Worm (Caenorhabditis elegans) whole organism, L1 larva: Measurements from ENCODE around the gene isp-1.
A peak's percentile ranks its signal among the peaks of the same experiment; 100 is the strongest.

Experiments
- C16A3.4 ChIP-seq: fragments of 150-350 bp; optimal IDR thresholded peaks from 2 replicates; lab custom pipeline; 2014; ENCODE audit warnings: missing biosample characterization, missing genetic modification characterization
- C34B4.2 ChIP-seq: sonication (generic microtip); optimal IDR thresholded peaks from 2 replicates; lab custom pipeline; 2017; ENCODE audit warnings: mild to moderate bottlenecking, missing genetic modification characterization, missing compliant biosample characterization
- aly-2 ChIP-seq: fragments of 150-350 bp; optimal IDR thresholded peaks from 2 replicates; lab custom pipeline; 2014; ENCODE audit warnings: missing biosample characterization, missing genetic modification characterization
- ceh-63 ChIP-seq: fragments of 200-800 bp; sonication (Bioruptor generic); optimal IDR thresholded peaks from 2 replicates; lab custom pipeline; 2018; ENCODE audit warnings: mild to moderate bottlenecking, missing genetic modification characterization, missing compliant biosample characterization
- ceh-82 ChIP-seq, 3 experiments: fragments of 150-350 bp in 1 of 3; sonication (generic microtip) in 2 of 3; optimal IDR thresholded peaks; 2 replicates each; lab custom pipeline; 2014 to 2017; ENCODE audit warnings: missing biosample characterization in 3 of 3, missing genetic modification characterization in 3 of 3
- ces-1 ChIP-seq: fragments of 150-350 bp; optimal IDR thresholded peaks from 2 replicates; lab custom pipeline; 2014; ENCODE audit warnings: missing biosample characterization, missing genetic modification reagents, missing genetic modification characterization
- dpl-1 ChIP-seq, 3 experiments: fragments of 150-350 bp in 2 of 3; sonication (generic microtip) in 1 of 3; optimal IDR thresholded peaks; 2 replicates each; lab custom pipeline; 2014 to 2017; ENCODE audit warnings: missing biosample characterization in 3 of 3, missing genetic modification characterization in 3 of 3, missing genetic modification reagents in 3 of 3
- dsc-1 ChIP-seq: sonication (generic microtip); optimal IDR thresholded peaks from 2 replicates; lab custom pipeline; 2016; ENCODE audit warnings: mild to moderate bottlenecking, missing genetic modification characterization, missing compliant biosample characterization
- efl-1 ChIP-seq, 4 experiments: fragments of 150-350 bp; optimal IDR thresholded peaks in 3 of 4; peaks in 1 of 4; 1 replicate in 1 of 4; 2 replicates in 3 of 4; lab custom pipeline; 2014; ENCODE audit warnings: missing biosample characterization in 2 of 4, missing genetic modification characterization in 2 of 4, missing genetic modification reagents in 2 of 4
- elt-3 ChIP-seq, 6 experiments: fragments of 150-350 bp in 1 of 6; sonication (generic microtip); optimal IDR thresholded peaks; 2 replicates each; lab custom pipeline; 2017 to 2018; ENCODE audit warnings: missing biosample characterization in 6 of 6, missing genetic modification characterization in 6 of 6, inconsistent platforms in 1 of 6
- fkh-4 ChIP-seq: sonication (generic microtip); optimal IDR thresholded peaks from 2 replicates; lab custom pipeline; 2016; ENCODE audit warnings: missing compliant biosample characterization, missing genetic modification characterization, borderline replicate concordance
- fkh-8 ChIP-seq: sonication (generic microtip); optimal IDR thresholded peaks from 2 replicates; lab custom pipeline; 2016; ENCODE audit warnings: mild to moderate bottlenecking, missing genetic modification characterization, missing compliant biosample characterization
- fos-1 ChIP-seq: fragments of 150-350 bp; optimal IDR thresholded peaks from 2 replicates; lab custom pipeline; 2014; ENCODE audit warnings: missing biosample characterization, missing genetic modification characterization
- hlh-17 ChIP-seq: fragments of 200-800 bp; sonication (Bioruptor generic); optimal IDR thresholded peaks from 2 replicates; lab custom pipeline; 2018; ENCODE audit warnings: missing genetic modification characterization, mild to moderate bottlenecking, missing compliant biosample characterization, moderate library complexity, borderline replicate concordance
- irx-1 ChIP-seq: sonication (generic microtip); optimal IDR thresholded peaks from 2 replicates; lab custom pipeline; 2016; ENCODE audit warnings: missing genetic modification characterization, missing compliant biosample characterization
- jun-1 ChIP-seq: fragments of 150-350 bp; optimal IDR thresholded peaks from 2 replicates; lab custom pipeline; 2014; ENCODE audit warnings: missing biosample characterization, missing genetic modification reagents, missing genetic modification characterization
- lin-14 ChIP-seq: fragments of 200-800 bp; sonication (Bioruptor generic); optimal IDR thresholded peaks from 2 replicates; lab custom pipeline; 2018; ENCODE audit warnings: mild to moderate bottlenecking, missing genetic modification characterization, moderate library complexity, missing compliant biosample characterization
- lin-35 ChIP-seq, 2 experiments: fragments of 150-350 bp; optimal IDR thresholded peaks; 2 replicates each; lab custom pipeline; 2014; ENCODE audit warnings: missing biosample characterization in 2 of 2, missing genetic modification characterization in 2 of 2, missing genetic modification reagents in 2 of 2
- lir-3 ChIP-seq: sonication (generic microtip); optimal IDR thresholded peaks from 2 replicates; lab custom pipeline; 2016; ENCODE audit warnings: mild to moderate bottlenecking, missing genetic modification characterization, moderate library complexity, missing compliant biosample characterization; ENCODE audit not compliant: poor library complexity
- lsy-2 ChIP-seq, 2 experiments: fragments of 150-350 bp; optimal IDR thresholded peaks; 2 replicates each; lab custom pipeline; 2014; ENCODE audit warnings: missing biosample characterization in 2 of 2, missing genetic modification characterization in 2 of 2
- mab-9 ChIP-seq: fragments of 200-800 bp; sonication (Bioruptor generic); IDR thresholded peaks from 2 replicates; pipeline ENCODE4 v1.3.6; 2022; ENCODE audit warnings: missing genetic modification reagents, missing genetic modification characterization, missing compliant biosample characterization
- mdl-1 ChIP-seq, 2 experiments: fragments of 150-350 bp; optimal IDR thresholded peaks; 2 replicates each; lab custom pipeline; 2014 to 2017; ENCODE audit warnings: missing biosample characterization in 2 of 2, missing genetic modification characterization in 2 of 2, inconsistent platforms in 1 of 2
- mef-2 ChIP-seq: fragments of 150-350 bp; optimal IDR thresholded peaks from 2 replicates; lab custom pipeline; 2014; ENCODE audit warnings: missing biosample characterization, missing genetic modification characterization
- nhr-11 ChIP-seq: fragments of 150-350 bp; optimal IDR thresholded peaks from 2 replicates; lab custom pipeline; 2014; ENCODE audit warnings: missing biosample characterization, missing genetic modification characterization
- nhr-20 ChIP-seq: sonication (generic microtip); optimal IDR thresholded peaks from 2 replicates; lab custom pipeline; 2016; ENCODE audit warnings: mild to moderate bottlenecking, missing genetic modification characterization, missing compliant biosample characterization
- nhr-84 ChIP-seq: sonication (generic microtip); optimal IDR thresholded peaks from 2 replicates; lab custom pipeline; 2017; ENCODE audit warnings: missing biosample characterization, missing genetic modification characterization
- pag-3 ChIP-seq: sonication (generic microtip); optimal IDR thresholded peaks from 2 replicates; lab custom pipeline; 2017; ENCODE audit warnings: missing genetic modification characterization, mild to moderate bottlenecking, missing compliant biosample characterization, antibody characterized with exemption, borderline replicate concordance; ENCODE audit not compliant: insufficient read depth
- pax-3 ChIP-seq: fragments of 200-800 bp; sonication (Bioruptor generic); optimal IDR thresholded peaks from 2 replicates; lab custom pipeline; 2018; ENCODE audit warnings: mild to moderate bottlenecking, missing genetic modification characterization, moderate library complexity, missing compliant biosample characterization
- rnt-1 ChIP-seq: sonication (generic microtip); optimal IDR thresholded peaks from 2 replicates; lab custom pipeline; 2016; ENCODE audit warnings: mild to moderate bottlenecking, missing genetic modification characterization, moderate library complexity, missing compliant biosample characterization
- skn-1 ChIP-seq: fragments of 150-350 bp; optimal IDR thresholded peaks from 2 replicates; lab custom pipeline; 2014; ENCODE audit warnings: missing biosample characterization, missing genetic modification characterization
- snpc-4 ChIP-seq: fragments of 150-350 bp; optimal IDR thresholded peaks from 2 replicates; lab custom pipeline; 2014; ENCODE audit warnings: missing biosample characterization, missing genetic modification characterization
- snu-23 ChIP-seq: sonication (generic microtip); optimal IDR thresholded peaks from 2 replicates; lab custom pipeline; 2016; ENCODE audit warnings: missing genetic modification characterization, missing compliant biosample characterization
- swsn-7 ChIP-seq: sonication (generic microtip); optimal IDR thresholded peaks from 2 replicates; lab custom pipeline; 2016; ENCODE audit warnings: missing genetic modification characterization, missing compliant biosample characterization
- ztf-11 ChIP-seq, 2 experiments: sonication (generic microtip); optimal IDR thresholded peaks; 2 replicates each; lab custom pipeline; 2016 to 2017; ENCODE audit warnings: missing genetic modification characterization in 2 of 2, missing biosample characterization in 1 of 2, missing compliant biosample characterization in 1 of 2
- ztf-4 ChIP-seq: fragments of 150-350 bp; optimal IDR thresholded peaks from 2 replicates; lab custom pipeline; 2014; ENCODE audit warnings: missing biosample characterization, missing genetic modification characterization

Gene isp-1

ce11 chrIV:8159087-8159486 is 23.2 kb upstream of the isp-1 start, which contains the start of gene faah-1:
faah-1 (plus strand) TSS chrIV:8159387.
- no peak for TF ChIP-seq lin-35 (GFP tag; optimal IDR thresholded peaks at IDR 0.05; lab: Kevin White, UChicago)
- TF ChIP-seq snpc-4 = no peak
- no peak for TF ChIP-seq fos-1
- no peak for TF ChIP-seq irx-1 (tag; lab: Kevin White, UChicago)
- TF ChIP-seq lir-3 (tag; lab: Kevin White, UChicago) = no peak
- TF ChIP-seq ceh-63 (GFP tag; lab: Kevin White, UChicago) = no peak
- no peak for TF ChIP-seq nhr-11 (tag; lab: Kevin White, UChicago)
- no peak for TF ChIP-seq jun-1 (tag; lab: Kevin White, UChicago)
- no peak for TF ChIP-seq dsc-1
- TF ChIP-seq ces-1 (GFP tag; lab: Kevin White, UChicago) = no peak
- TF ChIP-seq pax-3 (tag; lab: Kevin White, UChicago) = no peak
- TF ChIP-seq swsn-7 (tag; lab: Kevin White, UChicago) = no peak
- TF ChIP-seq dpl-1 (GFP tag; optimal IDR thresholded peaks at IDR 0.05; lab: Kevin White, UChicago) = no peak
- no peak for TF ChIP-seq rnt-1 (tag; lab: Kevin White, UChicago)
- TF ChIP-seq pag-3 = no peak
- no peak for TF ChIP-seq elt-3 (tag; optimal IDR thresholded peaks at IDR 0.05; lab: Kevin White, UChicago)
- TF ChIP-seq skn-1 (tag; lab: Kevin White, UChicago) = no peak
- no peak for TF ChIP-seq lsy-2 (tag; optimal IDR thresholded peaks at IDR 0.05; lab: Kevin White, UChicago)
- TF ChIP-seq C34B4.2 (tag; lab: Kevin White, UChicago) = no peak
- no peak for TF ChIP-seq C16A3.4 (tag; lab: Kevin White, UChicago)

- TF ChIP-seq dsc-1 (no peak), snu-23 (GFP tag; lab: Kevin White, UChicago) (no peak), ztf-11 (tag; optimal IDR thresholded peaks at IDR 0.05; lab: Kevin White, UChicago) (no peak), swsn-7 (tag; lab: Kevin White, UChicago) (no peak), mef-2 (no peak), mab-9 (GFP tag; lab: Robert Waterston, UW) (no peak), nhr-84 (tag; lab: Kevin White, UChicago) (no peak), hlh-17 (GFP tag; lab: Kevin White, UChicago) (no peak), fkh-4 (tag; lab: Kevin White, UChicago) (no peak), nhr-20 (no peak), pag-3 (no peak), lin-14 (GFP tag; lab: Kevin White, UChicago) (no peak), pax-3 (tag; lab: Kevin White, UChicago) (no peak)
- TF ChIP-seq, all 84 proteins: peak for 0
Measured at ce11 chrIV:8157161-8157560, 21.3 kb upstream of the isp-1 start, which contains the start of gene B0218.5. B0218.5 (minus strand) TSS chrIV:8157261.

ce11 chrIV:8154966-8155365 is 19.1 kb upstream of the isp-1 start:
- TF ChIP-seq nhr-11 (tag; lab: Kevin White, UChicago) (no peak), ztf-4 (tag; lab: Kevin White, UChicago) (no peak), mdl-1 (tag; optimal IDR thresholded peaks at IDR 0.05; lab: Kevin White, UChicago) (no peak), fkh-8 (no peak), C34B4.2 (tag; lab: Kevin White, UChicago) (no peak), aly-2 (tag; lab: Kevin White, UChicago) (no peak)

- TF ChIP-seq efl-1 (optimal IDR thresholded peaks at IDR 0.05; lab: Kevin White, UChicago) = no peak
- TF ChIP-seq efl-1 (GFP tag; optimal IDR thresholded peaks at IDR 0.05 in 1 of 2; lab: Kevin White, UChicago) = peak in 1 of 2 experiments; percentile 14
- no peak for TF ChIP-seq ceh-82 (tag; optimal IDR thresholded peaks at IDR 0.05; lab: Kevin White, UChicago)
Measured at ce11 chrIV:8153163-8153562, 17.3 kb upstream of the isp-1 start.
